Worm (Caenorhabditis elegans) whole organism, L3 larva: ENCODE measurements around the gene R02F11.9.

Experiments
- R02D3.7 ChIP-seq: fragments of 150-350 bp; optimal IDR thresholded peaks from 2 replicates; lab custom pipeline; 2014; ENCODE audit warnings: missing biosample characterization, missing genetic modification characterization
- ZK546.5 ChIP-seq: sonication (generic microtip); optimal IDR thresholded peaks from 2 replicates; lab custom pipeline; 2017; ENCODE audit warnings: missing biosample characterization, missing genetic modification characterization
- aly-2 ChIP-seq: fragments of 150-350 bp; optimal IDR thresholded peaks from 2 replicates; lab custom pipeline; 2014; ENCODE audit warnings: missing biosample characterization, missing genetic modification characterization
- ama-1 ChIP-seq: fragments of 150-350 bp; optimal IDR thresholded peaks from 2 replicates; lab custom pipeline; 2018
- egl-27 ChIP-seq: sonication (generic microtip); optimal IDR thresholded peaks from 4 replicates; lab custom pipeline; 2017; ENCODE audit warnings: missing biosample characterization, missing genetic modification reagents, missing genetic modification characterization
- elt-1 ChIP-seq: fragments of 150-350 bp; optimal IDR thresholded peaks from 2 replicates; lab custom pipeline; 2014; ENCODE audit warnings: missing biosample characterization, missing genetic modification characterization
- elt-2 ChIP-seq: sonication (generic microtip); optimal IDR thresholded peaks from 2 replicates; lab custom pipeline; 2016; ENCODE audit warnings: missing genetic modification reagents, mild to moderate bottlenecking, missing genetic modification characterization, missing compliant biosample characterization
- elt-3 ChIP-seq, 3 experiments: fragments of 150-350 bp in 1 of 3; sonication (generic microtip) in 2 of 3; optimal IDR thresholded peaks; 2 replicates in 2 of 3; 4 replicates in 1 of 3; lab custom pipeline; 2014 to 2017; ENCODE audit warnings: missing biosample characterization in 3 of 3, missing genetic modification characterization in 3 of 3
- fkh-2 ChIP-seq: fragments of 150-350 bp; optimal IDR thresholded peaks from 2 replicates; lab custom pipeline; 2014; ENCODE audit warnings: missing biosample characterization, missing genetic modification reagents, missing genetic modification characterization
- fos-1 ChIP-seq: fragments of 150-350 bp; optimal IDR thresholded peaks from 2 replicates; lab custom pipeline; 2014; ENCODE audit warnings: missing biosample characterization, missing genetic modification characterization
- hmg-11 ChIP-seq: sonication (generic microtip); optimal IDR thresholded peaks from 2 replicates; lab custom pipeline; 2016; ENCODE audit warnings: missing genetic modification characterization, missing compliant biosample characterization
- lin-15B ChIP-seq: fragments of 150-350 bp; optimal IDR thresholded peaks from 2 replicates; lab custom pipeline; 2014; ENCODE audit warnings: missing biosample characterization, missing genetic modification characterization
- lin-39 ChIP-seq: fragments of 150-350 bp; optimal IDR thresholded peaks from 2 replicates; lab custom pipeline; 2018; ENCODE audit warnings: missing biosample characterization, missing genetic modification reagents, missing genetic modification characterization
- lsy-12 ChIP-seq: sonication (generic microtip); optimal IDR thresholded peaks from 2 replicates; lab custom pipeline; 2016; ENCODE audit warnings: mild to moderate bottlenecking, missing genetic modification characterization, missing compliant biosample characterization
- mdl-1 ChIP-seq: fragments of 150-350 bp; optimal IDR thresholded peaks from 2 replicates; lab custom pipeline; 2014; ENCODE audit warnings: missing biosample characterization, missing genetic modification characterization
- mml-1 ChIP-seq: fragments of 150-350 bp; sonication (generic microtip); optimal IDR thresholded peaks from 3 replicates; lab custom pipeline; 2014; ENCODE audit warnings: missing biosample characterization, missing genetic modification characterization
- nfya-1 ChIP-seq: sonication (generic microtip); optimal IDR thresholded peaks from 2 replicates; lab custom pipeline; 2017; ENCODE audit warnings: missing genetic modification characterization, mild to moderate bottlenecking, missing compliant biosample characterization, antibody characterized with exemption, moderate library complexity; ENCODE audit not compliant: insufficient read depth
- nhr-25 ChIP-seq: sonication (generic microtip); optimal IDR thresholded peaks from 2 replicates; lab custom pipeline; 2017; ENCODE audit warnings: missing biosample characterization, missing genetic modification characterization
- nhr-28 ChIP-seq: fragments of 150-350 bp; optimal IDR thresholded peaks from 2 replicates; lab custom pipeline; 2014; ENCODE audit warnings: missing biosample characterization, missing genetic modification characterization
- nhr-43 ChIP-seq: sonication (generic microtip); optimal IDR thresholded peaks from 2 replicates; lab custom pipeline; 2016; ENCODE audit warnings: mild to moderate bottlenecking, missing genetic modification characterization, missing compliant biosample characterization; ENCODE audit not compliant: poor library complexity, severe bottlenecking
- nhr-67 ChIP-seq: fragments of 150-350 bp; optimal IDR thresholded peaks from 2 replicates; lab custom pipeline; 2014; ENCODE audit warnings: missing biosample characterization, missing genetic modification characterization
- nhr-76 ChIP-seq: fragments of 150-350 bp; sonication (generic microtip); optimal IDR thresholded peaks from 5 replicates; lab custom pipeline; 2014; ENCODE audit warnings: missing biosample characterization, missing genetic modification characterization
- nhr-77 ChIP-seq: fragments of 150-350 bp; optimal IDR thresholded peaks from 2 replicates; lab custom pipeline; 2014; ENCODE audit warnings: missing biosample characterization, missing genetic modification characterization
- pha-4 ChIP-seq: fragments of 150-350 bp; optimal IDR thresholded peaks from 2 replicates; lab custom pipeline; 2014; ENCODE audit warnings: missing biosample characterization, missing genetic modification reagents, missing genetic modification characterization
- pqm-1 ChIP-seq: fragments of 150-350 bp; optimal IDR thresholded peaks from 2 replicates; lab custom pipeline; 2017; ENCODE audit warnings: missing biosample characterization, missing genetic modification characterization, inconsistent platforms
- sea-2 ChIP-seq: fragments of 150-350 bp; sonication (generic microtip); optimal IDR thresholded peaks from 4 replicates; lab custom pipeline; 2014; ENCODE audit warnings: missing biosample characterization, missing genetic modification reagents, missing genetic modification characterization
- skn-1 ChIP-seq: fragments of 150-350 bp; optimal IDR thresholded peaks from 2 replicates; lab custom pipeline; 2014; ENCODE audit warnings: missing biosample characterization, missing genetic modification characterization
- snpc-4 ChIP-seq: fragments of 150-350 bp; optimal IDR thresholded peaks from 2 replicates; lab custom pipeline; 2014; ENCODE audit warnings: missing biosample characterization, missing genetic modification characterization
- zag-1 ChIP-seq: fragments of 150-350 bp; optimal IDR thresholded peaks from 2 replicates; lab custom pipeline; 2014; ENCODE audit warnings: missing biosample characterization, missing genetic modification characterization
- ztf-11 ChIP-seq: fragments of 150-350 bp; optimal IDR thresholded peaks from 2 replicates; lab custom pipeline; 2014; ENCODE audit warnings: missing biosample characterization, missing genetic modification characterization
- ztf-4 ChIP-seq: fragments of 150-350 bp; optimal IDR thresholded peaks from 2 replicates; lab custom pipeline; 2014; ENCODE audit warnings: missing biosample characterization, missing genetic modification characterization

R02F11.9 gene

DNA sequence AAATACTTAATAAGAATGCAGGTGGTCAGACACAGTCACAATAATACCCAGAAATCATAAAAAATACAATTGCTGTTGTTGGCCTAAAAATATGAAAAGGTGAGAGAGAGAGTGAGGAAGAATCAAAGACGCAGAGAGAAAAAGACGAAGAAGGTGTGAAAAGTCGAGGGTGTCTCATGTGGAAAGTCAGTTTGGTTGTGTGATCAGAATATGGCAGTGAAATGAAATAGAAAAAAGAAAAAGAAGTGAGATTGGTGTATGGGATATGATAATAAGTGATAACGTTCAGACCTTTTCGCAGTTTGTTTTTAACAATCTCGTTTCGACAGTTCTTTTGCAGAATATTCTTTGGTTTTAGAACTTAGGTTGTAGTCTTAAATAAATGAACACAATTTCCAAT is 19.6 kb downstream of the R02F11.9 start:
- no peak for TF ChIP-seq fkh-2 (tag; lab: Kevin White, UChicago)
- TF ChIP-seq fos-1 (tag; lab: Kevin White, UChicago), result no peak
- no peak for TF ChIP-seq ztf-4 (tag; lab: Kevin White, UChicago)
- no peak for TF ChIP-seq aly-2 (tag; lab: Kevin White, UChicago)
- TF ChIP-seq nhr-76 (tag; lab: Kevin White, UChicago), result no peak
- TF ChIP-seq nfya-1 (tag; lab: Kevin White, UChicago), result no peak

DNA sequence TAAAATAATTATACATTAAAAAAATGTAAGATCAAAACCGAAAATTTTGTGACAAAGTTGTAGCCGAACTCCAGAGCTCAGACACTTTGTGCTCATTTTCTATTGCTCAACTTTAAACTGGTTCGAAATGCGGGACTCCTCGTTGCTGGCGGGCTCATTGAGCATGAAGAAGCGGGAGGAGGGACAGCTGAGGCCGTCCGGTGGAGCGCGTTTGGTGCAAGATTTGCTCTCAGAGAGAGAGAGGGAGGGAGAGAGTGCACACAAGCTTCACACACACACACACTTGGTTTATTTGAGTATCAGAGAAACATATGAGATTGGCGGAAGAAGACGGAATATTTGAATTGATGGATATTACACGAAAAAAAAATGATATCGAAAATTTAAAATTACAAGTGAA is 23.4 kb downstream of the R02F11.9 start:
- peak; percentile 9 for TF ChIP-seq pha-4 (tag; lab: Kevin White, UChicago)
- no peak for TF ChIP-seq skn-1 (tag; lab: Kevin White, UChicago)
- TF ChIP-seq aly-2 (tag; lab: Kevin White, UChicago), result no peak
- no peak for TF ChIP-seq nhr-25
- TF ChIP-seq nhr-43 (tag; lab: Kevin White, UChicago), result no peak
- TF ChIP-seq lin-39 (tag; lab: Kevin White, UChicago), result peak; percentile 56
- peak; percentile 70 for TF ChIP-seq hmg-11 (tag; lab: Kevin White, UChicago)
- peak; percentile 82 for TF ChIP-seq lin-15B (tag; lab: Kevin White, UChicago)
- TF ChIP-seq nfya-1 (tag; lab: Kevin White, UChicago), result peak; percentile 63
- peak; percentile 48 for TF ChIP-seq snpc-4

DNA sequence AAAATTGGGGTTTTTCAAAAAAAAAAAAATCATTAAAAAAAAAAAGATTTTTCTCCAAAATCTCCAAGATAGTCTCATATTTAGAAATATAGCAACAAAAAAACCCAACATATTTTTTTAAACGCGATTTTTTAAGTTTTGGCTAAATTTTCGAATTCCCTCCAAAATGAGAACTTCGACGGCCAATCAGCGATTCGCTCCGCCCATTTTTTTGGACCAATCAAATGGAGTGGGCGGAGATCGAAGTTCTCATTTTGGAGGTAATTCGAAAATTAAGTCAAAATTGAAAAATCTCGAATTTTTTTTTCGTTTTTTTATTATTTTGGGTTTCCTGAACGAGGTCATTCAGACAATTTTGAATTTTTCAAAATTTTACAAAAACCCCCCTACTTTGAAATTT is 26.6 kb downstream of the R02F11.9 start:
- TF ChIP-seq nfya-1 (tag; lab: Kevin White, UChicago) (peak; percentile 65), ztf-4 (tag; lab: Kevin White, UChicago) (no peak)
- TF ChIP-seq, all 47 proteins: peak for 1

DNA sequence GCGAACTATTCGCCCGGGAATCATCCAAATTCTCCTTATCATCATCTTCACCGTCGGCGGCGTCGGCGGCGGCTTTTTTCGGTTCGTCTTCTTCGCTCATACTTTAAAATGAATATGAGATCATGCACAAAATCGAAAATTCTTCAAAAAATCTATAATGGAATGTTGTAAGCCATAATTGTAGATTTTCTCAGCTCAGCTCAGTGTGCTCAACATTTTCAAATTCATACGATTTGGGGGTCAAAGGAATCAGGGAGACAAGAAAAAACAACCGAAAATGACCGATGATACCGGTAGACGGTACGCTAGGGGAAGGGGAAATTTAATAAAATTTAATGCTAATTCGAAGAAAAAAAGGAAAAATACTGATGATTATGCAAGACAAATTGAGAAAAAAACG is 31.3 kb downstream of the R02F11.9 start, which contains the start of gene ccep-97:
Gene ccep-97, minus strand, starts transcription at position 101 of the 400 bp plus-strand sequence.
- TF ChIP-seq pqm-1 (tag; lab: Kevin White, UChicago) (no peak), R02D3.7 (tag; lab: Kevin White, UChicago) (no peak), ZK546.5 (tag; lab: Kevin White, UChicago) (no peak), elt-1 (tag; lab: Kevin White, UChicago) (no peak), ama-1 (no peak), egl-27 (tag; lab: Kevin White, UChicago) (no peak), snpc-4 (no peak), nhr-28 (no peak), nhr-67 (no peak), fkh-2 (tag; lab: Kevin White, UChicago) (no peak), sea-2 (no peak)

DNA sequence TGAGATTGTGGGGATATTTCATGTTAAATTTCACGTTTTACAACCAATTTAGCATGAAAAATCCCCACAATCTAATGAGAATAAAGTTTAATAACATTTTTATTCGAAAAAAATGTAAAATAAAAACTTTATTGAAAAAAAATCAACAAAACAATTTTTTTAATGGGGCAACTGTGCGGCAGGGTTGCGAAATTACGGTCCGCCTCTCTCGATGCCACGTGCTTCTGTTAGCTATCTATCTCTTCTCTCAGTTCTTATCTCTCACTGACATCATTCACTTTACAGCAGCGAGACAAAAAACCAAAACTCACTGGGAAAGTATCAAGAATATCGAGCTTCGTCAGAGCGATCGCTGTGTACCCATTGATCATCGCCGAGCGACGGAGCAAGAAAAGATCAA is 33.3 kb downstream of the R02F11.9 start:
- TF ChIP-seq aly-2 (tag; lab: Kevin White, UChicago) (no peak), nhr-77 (tag; lab: Kevin White, UChicago) (no peak), elt-1 (tag; lab: Kevin White, UChicago) (no peak), lsy-12 (no peak), mdl-1 (tag; lab: Kevin White, UChicago) (peak; percentile 0), nfya-1 (tag; lab: Kevin White, UChicago) (peak; percentile 16), elt-2 (tag; lab: Kevin White, UChicago) (peak; percentile 27), mml-1 (tag; lab: Kevin White, UChicago) (no peak), ama-1 (peak; percentile 2)
- TF ChIP-seq, all 47 proteins: peak for 4

DNA sequence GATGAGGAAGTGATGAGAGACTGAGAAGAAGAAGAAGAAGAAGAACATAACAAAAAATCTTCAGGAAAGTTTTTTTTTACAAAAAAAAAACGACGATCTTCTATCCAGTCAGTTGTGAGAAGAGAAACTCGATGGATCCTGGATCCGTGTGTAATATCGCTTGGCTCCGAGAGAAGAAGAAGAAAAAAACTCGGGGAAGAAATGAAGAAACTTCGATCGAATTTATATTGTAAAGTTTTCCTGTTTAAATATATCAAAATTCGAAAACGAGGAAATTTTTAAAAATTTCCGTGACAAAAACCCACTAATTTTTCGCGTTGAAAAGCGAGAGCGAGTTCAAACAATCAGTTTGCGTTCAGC is 36.0 kb downstream of the R02F11.9 start, which contains the start of gene adss-1:
Gene adss-1, minus strand, starts transcription at position 101 of the 360 bp plus-strand sequence.
- TF ChIP-seq fkh-2 (tag; lab: Kevin White, UChicago) (no peak), elt-3 (tag; optimal IDR thresholded peaks at IDR 0.05; lab: Kevin White, UChicago) (no peak), ztf-11 (tag; lab: Kevin White, UChicago) (no peak), fos-1 (tag; lab: Kevin White, UChicago) (no peak), pqm-1 (tag; lab: Kevin White, UChicago) (no peak), zag-1 (tag; lab: Kevin White, UChicago) (no peak)
